Worm (Caenorhabditis elegans) whole organism, L1 larva: ENCODE results near the gene usp-14.
A peak's percentile ranks its signal among the peaks of the same experiment; 100 is the strongest.

Experiments used
- C16A3.4 ChIP-seq: fragments of 150-350 bp; optimal IDR thresholded peaks from 2 replicates; lab custom pipeline; 2014; ENCODE audit warnings: missing biosample characterization, missing genetic modification characterization
- C34B4.2 ChIP-seq: sonication (generic microtip); optimal IDR thresholded peaks from 2 replicates; lab custom pipeline; 2017; ENCODE audit warnings: mild to moderate bottlenecking, missing genetic modification characterization, missing compliant biosample characterization
- F16B12.6 ChIP-seq: fragments of 150-350 bp; optimal IDR thresholded peaks from 2 replicates; lab custom pipeline; 2014; ENCODE audit warnings: missing biosample characterization, missing genetic modification characterization
- aha-1 ChIP-seq: fragments of 150-350 bp; optimal IDR thresholded peaks from 2 replicates; lab custom pipeline; 2014; ENCODE audit warnings: missing biosample characterization, missing genetic modification characterization
- ceh-63 ChIP-seq: fragments of 200-800 bp; sonication (Bioruptor generic); optimal IDR thresholded peaks from 2 replicates; lab custom pipeline; 2018; ENCODE audit warnings: mild to moderate bottlenecking, missing genetic modification characterization, missing compliant biosample characterization
- ceh-8 ChIP-seq: fragments of 200-800 bp; sonication (Bioruptor generic); optimal IDR thresholded peaks from 2 replicates; lab custom pipeline; 2018; ENCODE audit warnings: mild to moderate bottlenecking, missing genetic modification characterization, moderate library complexity, missing compliant biosample characterization
- dpl-1 ChIP-seq, 3 experiments: fragments of 150-350 bp in 2 of 3; sonication (generic microtip) in 1 of 3; optimal IDR thresholded peaks; 2 replicates each; lab custom pipeline; 2014 to 2017; ENCODE audit warnings: missing biosample characterization in 3 of 3, missing genetic modification characterization in 3 of 3, missing genetic modification reagents in 3 of 3
- efl-3 ChIP-seq: fragments of 200-800 bp; sonication (Bioruptor generic); optimal IDR thresholded peaks from 2 replicates; lab custom pipeline; 2018; ENCODE audit warnings: mild to moderate bottlenecking, missing genetic modification characterization, missing compliant biosample characterization
- egl-27 ChIP-seq, 2 experiments: fragments of 150-350 bp in 1 of 2; sonication (generic microtip); optimal IDR thresholded peaks; 3 replicates each; lab custom pipeline; 2017 to 2018; ENCODE audit warnings: missing biosample characterization in 2 of 2, missing genetic modification characterization in 2 of 2, missing genetic modification reagents in 2 of 2
- elt-2 ChIP-seq: sonication (generic microtip); optimal IDR thresholded peaks from 2 replicates; lab custom pipeline; 2016; ENCODE audit warnings: missing genetic modification characterization, mild to moderate bottlenecking, inconsistent platforms, missing compliant biosample characterization, missing genetic modification reagents
- ets-5 ChIP-seq: fragments of 200-800 bp; sonication (Bioruptor generic); IDR thresholded peaks from 2 replicates; pipeline ENCODE4 v1.3.6; 2022; ENCODE audit warnings: missing genetic modification characterization, missing compliant biosample characterization
- fkh-10 ChIP-seq: sonication (generic microtip); optimal IDR thresholded peaks from 2 replicates; lab custom pipeline; 2017; ENCODE audit warnings: missing biosample characterization, missing genetic modification reagents, missing genetic modification characterization
- fkh-4 ChIP-seq: sonication (generic microtip); optimal IDR thresholded peaks from 2 replicates; lab custom pipeline; 2016; ENCODE audit warnings: missing compliant biosample characterization, missing genetic modification characterization, borderline replicate concordance
- fkh-8 ChIP-seq: sonication (generic microtip); optimal IDR thresholded peaks from 2 replicates; lab custom pipeline; 2016; ENCODE audit warnings: mild to moderate bottlenecking, missing genetic modification characterization, missing compliant biosample characterization
- fos-1 ChIP-seq: fragments of 150-350 bp; optimal IDR thresholded peaks from 2 replicates; lab custom pipeline; 2014; ENCODE audit warnings: missing biosample characterization, missing genetic modification characterization
- grh-1 ChIP-seq: fragments of 200-800 bp; sonication (Bioruptor generic); IDR thresholded peaks from 2 replicates; pipeline ENCODE4 v1.3.6; 2022; ENCODE audit warnings: missing genetic modification reagents, missing genetic modification characterization, missing compliant biosample characterization
- hlh-17 ChIP-seq: fragments of 200-800 bp; sonication (Bioruptor generic); optimal IDR thresholded peaks from 2 replicates; lab custom pipeline; 2018; ENCODE audit warnings: missing genetic modification characterization, mild to moderate bottlenecking, missing compliant biosample characterization, moderate library complexity, borderline replicate concordance
- hlh-4 ChIP-seq: sonication (generic microtip); optimal IDR thresholded peaks from 2 replicates; lab custom pipeline; 2016; ENCODE audit warnings: mild to moderate bottlenecking, missing genetic modification characterization, missing compliant biosample characterization
- irx-1 ChIP-seq: sonication (generic microtip); optimal IDR thresholded peaks from 2 replicates; lab custom pipeline; 2016; ENCODE audit warnings: missing genetic modification characterization, missing compliant biosample characterization
- isw-1 ChIP-seq: fragments of 200-800 bp; sonication (Bioruptor generic); IDR thresholded peaks from 2 replicates; pipeline ENCODE4 v1.3.6; 2022; ENCODE audit warnings: missing genetic modification characterization, missing compliant biosample characterization
- jun-1 ChIP-seq: fragments of 150-350 bp; optimal IDR thresholded peaks from 2 replicates; lab custom pipeline; 2014; ENCODE audit warnings: missing biosample characterization, missing genetic modification reagents, missing genetic modification characterization
- lin-13 ChIP-seq: fragments of 150-350 bp; optimal IDR thresholded peaks from 2 replicates; lab custom pipeline; 2014; ENCODE audit warnings: missing biosample characterization, missing genetic modification reagents, missing genetic modification characterization
- lin-14 ChIP-seq: fragments of 200-800 bp; sonication (Bioruptor generic); optimal IDR thresholded peaks from 2 replicates; lab custom pipeline; 2018; ENCODE audit warnings: mild to moderate bottlenecking, missing genetic modification characterization, moderate library complexity, missing compliant biosample characterization
- lin-15B ChIP-seq: fragments of 150-350 bp; sonication (generic microtip); optimal IDR thresholded peaks from 3 replicates; lab custom pipeline; 2014; ENCODE audit warnings: missing biosample characterization, missing genetic modification characterization
- lsy-2 ChIP-seq, 2 experiments: fragments of 150-350 bp; optimal IDR thresholded peaks; 2 replicates each; lab custom pipeline; 2014; ENCODE audit warnings: missing biosample characterization in 2 of 2, missing genetic modification characterization in 2 of 2
- mab-9 ChIP-seq: fragments of 200-800 bp; sonication (Bioruptor generic); IDR thresholded peaks from 2 replicates; pipeline ENCODE4 v1.3.6; 2022; ENCODE audit warnings: missing genetic modification reagents, missing genetic modification characterization, missing compliant biosample characterization
- mdl-1 ChIP-seq, 2 experiments: fragments of 150-350 bp; optimal IDR thresholded peaks; 2 replicates each; lab custom pipeline; 2014 to 2017; ENCODE audit warnings: missing biosample characterization in 2 of 2, missing genetic modification characterization in 2 of 2, inconsistent platforms in 1 of 2
- mef-2 ChIP-seq: fragments of 150-350 bp; optimal IDR thresholded peaks from 2 replicates; lab custom pipeline; 2014; ENCODE audit warnings: missing biosample characterization, missing genetic modification characterization
- nhr-11 ChIP-seq: fragments of 150-350 bp; optimal IDR thresholded peaks from 2 replicates; lab custom pipeline; 2014; ENCODE audit warnings: missing biosample characterization, missing genetic modification characterization
- nhr-19 ChIP-seq: fragments of 200-800 bp; sonication (Bioruptor generic); conservative IDR thresholded peaks from 2 replicates; pipeline ENCODE4 v1.3.6; 2022; ENCODE audit warnings: missing genetic modification characterization, missing compliant biosample characterization
- nhr-20 ChIP-seq: sonication (generic microtip); optimal IDR thresholded peaks from 2 replicates; lab custom pipeline; 2016; ENCODE audit warnings: mild to moderate bottlenecking, missing genetic modification characterization, missing compliant biosample characterization
- nhr-237 ChIP-seq: fragments of 150-350 bp; optimal IDR thresholded peaks from 2 replicates; lab custom pipeline; 2014; ENCODE audit warnings: missing biosample characterization, missing genetic modification characterization
- nhr-28 ChIP-seq: fragments of 150-350 bp; optimal IDR thresholded peaks from 2 replicates; lab custom pipeline; 2014; ENCODE audit warnings: missing biosample characterization, missing genetic modification characterization
- nhr-71 ChIP-seq: sonication (generic microtip); optimal IDR thresholded peaks from 2 replicates; lab custom pipeline; 2016; ENCODE audit warnings: mild to moderate bottlenecking, missing genetic modification characterization, moderate library complexity, missing compliant biosample characterization
- nhr-76 ChIP-seq: sonication (generic microtip); optimal IDR thresholded peaks from 2 replicates; lab custom pipeline; 2017; ENCODE audit warnings: missing biosample characterization, missing genetic modification characterization
- nhr-77 ChIP-seq: fragments of 150-350 bp; optimal IDR thresholded peaks from 2 replicates; lab custom pipeline; 2014; ENCODE audit warnings: missing biosample characterization, missing genetic modification characterization
- nhr-85 ChIP-seq: sonication (generic microtip); peaks from one replicate; lab custom pipeline; 2016; ENCODE audit warnings: missing genetic modification characterization, inconsistent platforms, missing compliant biosample characterization
- pax-3 ChIP-seq: fragments of 200-800 bp; sonication (Bioruptor generic); optimal IDR thresholded peaks from 2 replicates; lab custom pipeline; 2018; ENCODE audit warnings: mild to moderate bottlenecking, missing genetic modification characterization, moderate library complexity, missing compliant biosample characterization
- pqm-1 ChIP-seq: sonication (generic microtip); optimal IDR thresholded peaks from 3 replicates; lab custom pipeline; 2017; ENCODE audit warnings: missing biosample characterization, missing genetic modification characterization
- rnt-1 ChIP-seq: sonication (generic microtip); optimal IDR thresholded peaks from 2 replicates; lab custom pipeline; 2016; ENCODE audit warnings: mild to moderate bottlenecking, missing genetic modification characterization, moderate library complexity, missing compliant biosample characterization
- snu-23 ChIP-seq: sonication (generic microtip); optimal IDR thresholded peaks from 2 replicates; lab custom pipeline; 2016; ENCODE audit warnings: missing genetic modification characterization, missing compliant biosample characterization
- sox-4 ChIP-seq: sonication (generic microtip); optimal IDR thresholded peaks from 2 replicates; lab custom pipeline; 2016; ENCODE audit warnings: missing genetic modification characterization, missing compliant biosample characterization
- sptf-1 ChIP-seq: fragments of 150-350 bp; optimal IDR thresholded peaks from 2 replicates; lab custom pipeline; 2014; ENCODE audit warnings: missing biosample characterization, missing genetic modification characterization
- sup-37 ChIP-seq: fragments of 200-800 bp; sonication (Bioruptor generic); optimal IDR thresholded peaks from 2 replicates; lab custom pipeline; 2018; ENCODE audit warnings: mild to moderate bottlenecking, missing genetic modification characterization, missing compliant biosample characterization
- swsn-7 ChIP-seq: sonication (generic microtip); optimal IDR thresholded peaks from 2 replicates; lab custom pipeline; 2016; ENCODE audit warnings: missing genetic modification characterization, missing compliant biosample characterization
- tlp-1 ChIP-seq: fragments of 150-350 bp; optimal IDR thresholded peaks from 2 replicates; lab custom pipeline; 2014; ENCODE audit warnings: missing biosample characterization, missing genetic modification characterization
- unc-86 ChIP-seq: sonication (generic microtip); optimal IDR thresholded peaks from 2 replicates; lab custom pipeline; 2016; ENCODE audit warnings: missing genetic modification characterization, missing compliant biosample characterization
- zag-1 ChIP-seq: fragments of 150-350 bp; optimal IDR thresholded peaks from 2 replicates; lab custom pipeline; 2014; ENCODE audit warnings: missing biosample characterization, missing genetic modification characterization
- zip-4 ChIP-seq: fragments of 200-800 bp; sonication (Bioruptor generic); optimal IDR thresholded peaks from 2 replicates; lab custom pipeline; 2018; ENCODE audit warnings: mild to moderate bottlenecking, missing genetic modification characterization, moderate library complexity, missing compliant biosample characterization
- ztf-4 ChIP-seq: fragments of 150-350 bp; optimal IDR thresholded peaks from 2 replicates; lab custom pipeline; 2014; ENCODE audit warnings: missing biosample characterization, missing genetic modification characterization

Gene usp-14

DNA sequence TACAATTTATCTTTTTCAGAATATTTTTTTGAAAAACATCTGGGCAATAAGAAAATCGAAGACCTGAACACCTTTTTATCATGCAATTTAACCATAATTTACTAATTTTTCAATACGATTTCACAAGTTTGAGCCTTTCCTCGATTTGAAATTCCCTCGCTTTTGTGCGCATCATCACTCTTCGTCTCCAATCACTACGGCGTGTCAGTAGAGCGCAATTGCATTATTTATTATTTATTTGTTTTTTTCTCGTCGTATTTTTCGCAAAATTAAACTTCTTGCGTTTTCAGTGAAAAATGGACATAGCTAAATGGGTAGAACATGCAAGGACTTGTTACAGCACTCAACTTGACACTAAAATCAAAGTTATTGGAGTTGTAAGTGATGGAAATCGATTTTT is 47.3 kb downstream of the usp-14 start, which contains the start of gene smg-8 (continued):
- peak; percentile 78 for TF ChIP-seq nhr-20 (tag; lab: Kevin White, UChicago)
- no peak for TF ChIP-seq egl-27 (tag; optimal IDR thresholded peaks at IDR 0.05; lab: Kevin White, UChicago)
- peak; percentile 83 for TF ChIP-seq fos-1
- TF ChIP-seq aha-1, result no peak
- TF ChIP-seq elt-2, result peak; percentile 28
- no peak for TF ChIP-seq efl-3 (GFP tag; lab: Kevin White, UChicago)
- peak; percentile 98 to 99 (median 98) for TF ChIP-seq dpl-1 (GFP tag; optimal IDR thresholded peaks at IDR 0.05; lab: Kevin White, UChicago)
- TF ChIP-seq fkh-4 (tag; lab: Kevin White, UChicago), result no peak
- peak; percentile 85 for TF ChIP-seq snu-23 (GFP tag; lab: Kevin White, UChicago)
- no peak for TF ChIP-seq C34B4.2 (tag; lab: Kevin White, UChicago)
- TF ChIP-seq ets-5 (GFP tag; lab: Robert Waterston, UW), result no peak
- TF ChIP-seq irx-1 (tag; lab: Kevin White, UChicago), result peak; percentile 20
- peak; percentile 20 for TF ChIP-seq mef-2
- TF ChIP-seq grh-1, result no peak
- peak; percentile 64 for TF ChIP-seq nhr-237
- peak in 1 of 2 experiments; percentile 71 for TF ChIP-seq mdl-1 (tag; optimal IDR thresholded peaks at IDR 0.05; lab: Kevin White, UChicago)
- peak; percentile 50 for TF ChIP-seq nhr-11
- TF ChIP-seq sox-4 (tag; lab: Kevin White, UChicago), result peak; percentile 14
- TF ChIP-seq unc-86 (tag; lab: Kevin White, UChicago), result peak; percentile 65
- TF ChIP-seq isw-1 (GFP tag; lab: Robert Waterston, UW), result peak; percentile 68
- TF ChIP-seq lin-13, result peak; percentile 79
- TF ChIP-seq F16B12.6, result peak; percentile 71
- no peak for TF ChIP-seq ceh-63
- peak; percentile 84 to 93 for TF ChIP-seq lsy-2 (tag; optimal IDR thresholded peaks at IDR 0.05; lab: Kevin White, UChicago)
- TF ChIP-seq nhr-85 (tag; lab: Kevin White, UChicago), result peak; percentile 76
- peak; percentile 17 for TF ChIP-seq ztf-4 (tag; lab: Kevin White, UChicago)
- peak; percentile 80 for TF ChIP-seq swsn-7 (tag; lab: Kevin White, UChicago)
- peak; percentile 71 for TF ChIP-seq jun-1 (tag; lab: Kevin White, UChicago)
- TF ChIP-seq mab-9, result no peak
- no peak for TF ChIP-seq nhr-28
- TF ChIP-seq fkh-8 (tag; lab: Kevin White, UChicago), result peak; percentile 67
- TF ChIP-seq pqm-1 (tag; lab: Kevin White, UChicago), result no peak
- TF ChIP-seq zag-1 (tag; lab: Kevin White, UChicago), result no peak
- peak; percentile 31 for TF ChIP-seq fkh-10
- TF ChIP-seq C16A3.4 (tag; lab: Kevin White, UChicago), result peak; percentile 87
- TF ChIP-seq lin-15B (tag; lab: Kevin White, UChicago), result peak; percentile 79
- TF ChIP-seq hlh-17 (GFP tag; lab: Kevin White, UChicago), result no peak
- no peak for TF ChIP-seq ceh-8 (GFP tag; lab: Kevin White, UChicago)
- no peak for TF ChIP-seq sptf-1 (tag; lab: Kevin White, UChicago)
- TF ChIP-seq, all 84 proteins: peak for 45

DNA sequence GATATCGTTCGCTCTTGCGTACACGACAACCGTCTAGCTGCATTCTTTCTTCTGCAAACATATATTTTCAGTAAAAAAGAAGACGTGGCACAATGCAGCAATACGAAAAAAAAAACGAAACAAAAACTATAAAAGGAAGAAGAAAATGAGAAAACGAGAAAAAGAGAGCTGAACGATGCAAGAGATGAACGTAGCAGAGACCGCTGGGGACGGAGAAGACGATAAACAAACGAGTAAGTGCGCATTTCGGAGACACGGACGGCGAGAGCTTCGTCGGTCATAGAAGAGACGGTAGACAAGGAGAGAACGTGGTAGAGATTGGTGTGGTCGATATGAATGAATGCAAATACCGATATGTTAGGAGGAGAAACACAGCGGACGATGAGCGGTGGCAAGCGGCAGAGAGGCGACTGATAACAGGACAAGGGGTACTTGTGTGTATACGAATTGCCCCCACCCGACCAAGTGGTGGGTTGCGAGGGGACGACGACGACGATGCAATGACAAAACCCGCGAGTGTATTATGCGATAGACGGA is 50.5 kb downstream of the usp-14 start, which contains the start of gene K04B12.2:
Gene K04B12.2 (minus strand): TSS at position 51 of the 537 bp plus-strand sequence.
- TF ChIP-seq sox-4 (tag; lab: Kevin White, UChicago), result no peak
- TF ChIP-seq sup-37 (GFP tag; lab: Kevin White, UChicago), result no peak
- TF ChIP-seq ceh-8 (GFP tag; lab: Kevin White, UChicago), result no peak
- peak; percentile 40 for TF ChIP-seq pqm-1 (tag; lab: Kevin White, UChicago)
- TF ChIP-seq aha-1, result no peak
- TF ChIP-seq snu-23 (GFP tag; lab: Kevin White, UChicago), result peak; percentile 83
- TF ChIP-seq pax-3 (tag; lab: Kevin White, UChicago), result no peak
- TF ChIP-seq nhr-76 (tag; lab: Kevin White, UChicago), result no peak
- TF ChIP-seq zip-4 (GFP tag; lab: Kevin White, UChicago), result no peak
- no peak for TF ChIP-seq tlp-1 (tag; lab: Kevin White, UChicago)
- no peak for TF ChIP-seq isw-1 (GFP tag; lab: Robert Waterston, UW)
- TF ChIP-seq mab-9, result no peak
- peak; percentile 48 for TF ChIP-seq rnt-1 (tag; lab: Kevin White, UChicago)
- TF ChIP-seq zag-1 (tag; lab: Kevin White, UChicago), result no peak
- TF ChIP-seq sptf-1 (tag; lab: Kevin White, UChicago), result no peak
- peak in 1 of 2 experiments; percentile 60 for TF ChIP-seq mdl-1 (tag; optimal IDR thresholded peaks at IDR 0.05; lab: Kevin White, UChicago)
- no peak for TF ChIP-seq nhr-28
- no peak for TF ChIP-seq hlh-4 (tag; lab: Kevin White, UChicago)
- peak; percentile 57 to 67 (median 63) for TF ChIP-seq dpl-1 (GFP tag; optimal IDR thresholded peaks at IDR 0.05; lab: Kevin White, UChicago)
- no peak for TF ChIP-seq grh-1
- peak; percentile 75 for TF ChIP-seq nhr-71 (tag; lab: Kevin White, UChicago)
- peak; percentile 50 for TF ChIP-seq nhr-19 (GFP tag; lab: Robert Waterston, UW)
- no peak for TF ChIP-seq ets-5 (GFP tag; lab: Robert Waterston, UW)
- TF ChIP-seq nhr-77 (tag; lab: Kevin White, UChicago), result peak; percentile 83
- peak; percentile 93 for TF ChIP-seq lin-14 (GFP tag; lab: Kevin White, UChicago)
